Fruit fly (Drosophila melanogaster) whole organism, embryonic: ENCODE results near the gene CG6432.

Experiments used
- Adf1 ChIP-seq: fragments of 200-800 bp; sonication (Bioruptor generic); IDR thresholded peaks from 2 replicates; pipeline ENCODE4 v1.3.6; 2022; ENCODE audit warnings: missing biosample characterization, missing genetic modification characterization
- Atf3 ChIP-seq: fragments of 200-800 bp; sonication (Bioruptor generic); optimal IDR thresholded peaks from 3 replicates; lab custom pipeline; 2016; ENCODE audit warnings: missing biosample characterization, missing genetic modification characterization
- Awh ChIP-seq: fragments of 200-800 bp; sonication (Bioruptor generic); IDR thresholded peaks from 2 replicates; pipeline ENCODE4, ENCODE4 v1.3.6; 2022; ENCODE audit warnings: missing biosample characterization, missing genetic modification characterization
- CG10959 ChIP-seq: fragments of 200-800 bp; sonication (Bioruptor generic); IDR thresholded peaks from 2 replicates; pipeline ENCODE4 v1.3.6; 2022; ENCODE audit warnings: missing biosample characterization, missing genetic modification characterization
- CG11695 ChIP-seq: fragments of 200-800 bp; sonication (Bioruptor generic); IDR thresholded peaks from 3 replicates; pipeline ENCODE4 v1.3.6; 2022; ENCODE audit warnings: missing biosample characterization, missing genetic modification characterization
- CG12071 ChIP-seq: fragments of 200-800 bp; sonication (Bioruptor generic); optimal IDR thresholded peaks from 3 replicates; lab custom pipeline; 2018; ENCODE audit warnings: missing biosample characterization, mild to moderate bottlenecking, missing genetic modification characterization
- CG14441 ChIP-seq: fragments of 200-800 bp; sonication (Bioruptor generic); IDR thresholded peaks from 2 replicates; pipeline ENCODE4 v1.3.6; 2022; ENCODE audit warnings: missing biosample characterization, missing genetic modification characterization
- CG16779 ChIP-seq: fragments of 200-800 bp; sonication (Bioruptor generic); IDR thresholded peaks from 2 replicates; pipeline ENCODE4 v1.3.6; 2022; ENCODE audit warnings: missing biosample characterization, missing genetic modification characterization
- CG16815 ChIP-seq: fragments of 200-800 bp; sonication (Bioruptor generic); optimal IDR thresholded peaks from 3 replicates; lab custom pipeline; 2017; ENCODE audit warnings: missing biosample characterization, mild to moderate bottlenecking, missing genetic modification characterization
- CG17361 ChIP-seq: fragments of 200-800 bp; sonication (Bioruptor generic); IDR thresholded peaks from 3 replicates; pipeline ENCODE4 v1.3.6; 2022; ENCODE audit warnings: missing biosample characterization, missing genetic modification characterization
- CG2116 ChIP-seq: fragments of 200-800 bp; sonication (Bioruptor generic); optimal IDR thresholded peaks from 3 replicates; lab custom pipeline; 2018; ENCODE audit warnings: missing biosample characterization, mild to moderate bottlenecking, missing genetic modification characterization
- CG30020 ChIP-seq: fragments of 200-800 bp; optimal IDR thresholded peaks from 2 replicates; lab custom pipeline; 2019; ENCODE audit warnings: missing biosample characterization, mild to moderate bottlenecking, missing genetic modification characterization, moderate library complexity
- CG6854 ChIP-seq: fragments of 200-800 bp; sonication (Bioruptor generic); optimal IDR thresholded peaks from 3 replicates; lab custom pipeline; 2017; ENCODE audit warnings: missing biosample characterization, mild to moderate bottlenecking, missing genetic modification characterization
- CG7357 ChIP-seq: fragments of 200-800 bp; sonication (Bioruptor generic); IDR thresholded peaks from 3 replicates; pipeline ENCODE4 v1.3.6; 2022; ENCODE audit warnings: missing biosample characterization, missing genetic modification characterization
- CG7745 ChIP-seq: fragments of 200-800 bp; sonication (Bioruptor generic); optimal IDR thresholded peaks from 2 replicates; lab custom pipeline; 2018; ENCODE audit warnings: missing biosample characterization, mild to moderate bottlenecking, missing genetic modification characterization, moderate library complexity
- CG7786 ChIP-seq: fragments of 200-800 bp; sonication (Bioruptor generic); optimal IDR thresholded peaks from 2 replicates; lab custom pipeline; 2016; ENCODE audit warnings: missing biosample characterization, missing genetic modification characterization
- Fer2 ChIP-seq: fragments of 200-800 bp; sonication (Bioruptor generic); optimal IDR thresholded peaks from 2 replicates; lab custom pipeline; 2018; ENCODE audit warnings: missing biosample characterization, mild to moderate bottlenecking, missing genetic modification characterization, moderate library complexity
- Fer3 ChIP-seq: fragments of 200-800 bp; sonication (Bioruptor generic); optimal IDR thresholded peaks from 2 replicates; lab custom pipeline; 2018; ENCODE audit warnings: missing biosample characterization, mild to moderate bottlenecking, missing genetic modification characterization, moderate library complexity
- Hsf ChIP-seq: fragments of 200-800 bp; sonication (Bioruptor generic); optimal IDR thresholded peaks from 3 replicates; lab custom pipeline; 2016; ENCODE audit warnings: missing biosample characterization, missing genetic modification characterization
- MBD-R2 ChIP-seq: fragments of 200-800 bp; sonication (Bioruptor generic); IDR thresholded peaks from 2 replicates; pipeline ENCODE4 v1.3.6; 2022; ENCODE audit warnings: missing biosample characterization, missing genetic modification characterization
- NC2α ChIP-seq: fragments of 200-800 bp; sonication (Bioruptor generic); optimal IDR thresholded peaks from 2 replicates; lab custom pipeline; 2016; ENCODE audit warnings: missing biosample characterization, missing genetic modification characterization
- Neu2 ChIP-seq: fragments of 200-800 bp; sonication (Bioruptor generic); optimal IDR thresholded peaks from 3 replicates; lab custom pipeline; 2016; ENCODE audit warnings: missing biosample characterization, missing genetic modification characterization, borderline replicate concordance
- Nf-YC ChIP-seq: fragments of 200-800 bp; optimal IDR thresholded peaks from 3 replicates; lab custom pipeline; 2019; ENCODE audit warnings: missing biosample characterization, mild to moderate bottlenecking, missing genetic modification characterization, moderate library complexity
- Ptx1 ChIP-seq: fragments of 200-800 bp; sonication (Bioruptor generic); IDR thresholded peaks from 2 replicates; pipeline ENCODE4 v1.3.6; 2022; ENCODE audit warnings: missing biosample characterization, missing genetic modification characterization
- Sin3A ChIP-seq: fragments of >200 bp; optimal IDR thresholded peaks from 2 replicates; lab custom pipeline; 2018
- Sox102F ChIP-seq: fragments of 200-800 bp; sonication (Bioruptor generic); optimal IDR thresholded peaks from 2 replicates; lab custom pipeline; 2018; ENCODE audit warnings: missing biosample characterization, mild to moderate bottlenecking, missing genetic modification characterization, moderate library complexity
- bowl ChIP-seq: fragments of 200-800 bp; sonication (Bioruptor generic); IDR thresholded peaks from 2 replicates; pipeline ENCODE4 v1.3.6; 2022; ENCODE audit warnings: missing biosample characterization, missing genetic modification characterization
- bsh ChIP-seq, 2 experiments: fragments of 200-800 bp; sonication (Bioruptor generic); optimal IDR thresholded peaks; 2 replicates each; lab custom pipeline; 2017 to 2018; ENCODE audit warnings: mild to moderate bottlenecking in 2 of 2, missing biosample characterization in 2 of 2, missing genetic modification characterization in 2 of 2, moderate library complexity in 1 of 2
- chif ChIP-seq, 2 experiments: fragments of 200-800 bp; sonication (Bioruptor generic); optimal IDR thresholded peaks; 3 replicates each; lab custom pipeline; 2016; ENCODE audit warnings: missing biosample characterization in 2 of 2, missing genetic modification characterization in 2 of 2
- fd102C ChIP-seq: fragments of 200-800 bp; sonication (Bioruptor generic); optimal IDR thresholded peaks from 2 replicates; lab custom pipeline; 2018; ENCODE audit warnings: missing biosample characterization, mild to moderate bottlenecking, missing genetic modification characterization, moderate library complexity
- gce ChIP-seq: fragments of 200-800 bp; sonication (Bioruptor generic); IDR thresholded peaks from 3 replicates; pipeline ENCODE4 v1.3.6; 2022; ENCODE audit warnings: missing biosample characterization, missing genetic modification characterization
- gsb-n ChIP-seq: fragments of 200-800 bp; sonication (Bioruptor generic); optimal IDR thresholded peaks from 3 replicates; lab custom pipeline; 2018; ENCODE audit warnings: missing biosample characterization, mild to moderate bottlenecking, missing genetic modification characterization
- hb ChIP-seq: fragments of 200-800 bp; sonication (Bioruptor generic); IDR thresholded peaks from 3 replicates; pipeline ENCODE4 v1.3.6; 2022; ENCODE audit warnings: missing biosample characterization, missing genetic modification characterization; ENCODE audit not compliant: partially characterized antibody
- hkb ChIP-seq, 2 experiments: fragments of 200-800 bp in 1 of 2; fragments of >200 bp in 1 of 2; sonication (Bioruptor generic) in 1 of 2; IDR thresholded peaks in 1 of 2; optimal IDR thresholded peaks in 1 of 2; 2 replicates each; pipeline versions ENCODE4 v1.3.6 to Lab custom; 2017 to 2022; ENCODE audit warnings: missing biosample characterization in 1 of 2, missing genetic modification characterization in 1 of 2
- inv ChIP-seq: fragments of 200-800 bp; sonication (Bioruptor generic); IDR thresholded peaks from 2 replicates; pipeline ENCODE4 v1.3.6; 2022; ENCODE audit warnings: missing biosample characterization, missing genetic modification characterization; ENCODE audit not compliant: partially characterized antibody
- nom ChIP-seq: fragments of 200-800 bp; sonication (Bioruptor generic); optimal IDR thresholded peaks from 2 replicates; lab custom pipeline; 2017; ENCODE audit warnings: missing biosample characterization, missing genetic modification characterization, mild to moderate bottlenecking, moderate library complexity, missing genetic modification reagents
- oc ChIP-seq: fragments of 200-800 bp; sonication (Bioruptor generic); optimal IDR thresholded peaks from 2 replicates; lab custom pipeline; 2018; ENCODE audit warnings: missing biosample characterization, mild to moderate bottlenecking, missing genetic modification characterization, moderate library complexity
- org-1 ChIP-seq: fragments of 200-800 bp; sonication (Bioruptor generic); optimal IDR thresholded peaks from 2 replicates; lab custom pipeline; 2017; ENCODE audit warnings: missing biosample characterization, missing genetic modification characterization
- p53 ChIP-seq: fragments of 200-800 bp; sonication (Bioruptor generic); optimal IDR thresholded peaks from 2 replicates; lab custom pipeline; 2016; ENCODE audit warnings: missing biosample characterization, missing genetic modification characterization
- pb ChIP-seq: fragments of 200-800 bp; sonication (Bioruptor generic); optimal IDR thresholded peaks from 3 replicates; lab custom pipeline; 2016; ENCODE audit warnings: missing biosample characterization, missing genetic modification characterization
- peb ChIP-seq: fragments of 200-800 bp; sonication (Bioruptor generic); IDR thresholded peaks from 2 replicates; pipeline ENCODE4 v1.3.6; 2022; ENCODE audit warnings: missing biosample characterization, missing genetic modification characterization
- pho ChIP-seq: fragments of 200-800 bp; sonication (Bioruptor generic); optimal IDR thresholded peaks from 2 replicates; lab custom pipeline; 2016; ENCODE audit warnings: missing biosample characterization, missing genetic modification characterization
- rib ChIP-seq: fragments of 200-800 bp; sonication (Bioruptor generic); IDR thresholded peaks from 2 replicates; pipeline ENCODE4 v1.3.6; 2022; ENCODE audit warnings: missing biosample characterization, missing genetic modification characterization
- sc ChIP-seq, 3 experiments: fragments of >200 bp in 2 of 3; fragments of 200-800 bp in 1 of 3; sonication (Bioruptor generic) in 1 of 3; optimal IDR thresholded peaks; 2 replicates in 2 of 3; 3 replicates in 1 of 3; lab custom pipeline; 2017; ENCODE audit warnings: mild to moderate bottlenecking in 1 of 3, missing biosample characterization in 1 of 3, missing genetic modification characterization in 1 of 3, missing genetic modification reagents in 1 of 3
- sens-2 ChIP-seq: fragments of 200-800 bp; sonication (Bioruptor generic); IDR thresholded peaks from 2 replicates; pipeline ENCODE4 v1.3.6; 2022; ENCODE audit warnings: missing biosample characterization, missing genetic modification characterization
- sna ChIP-seq: fragments of 200-800 bp; sonication (Bioruptor generic); IDR thresholded peaks from 2 replicates; pipeline ENCODE4 v1.3.6; 2022; ENCODE audit warnings: missing biosample characterization, missing genetic modification characterization; ENCODE audit not compliant: partially characterized antibody
- sr ChIP-seq: fragments of 200-800 bp; sonication (Bioruptor generic); IDR thresholded peaks from 3 replicates; pipeline ENCODE4 v1.3.6; 2022; ENCODE audit warnings: missing biosample characterization, missing genetic modification characterization
- zf30C ChIP-seq: fragments of 200-800 bp; sonication (Bioruptor generic); optimal IDR thresholded peaks from 3 replicates; lab custom pipeline; 2018; ENCODE audit warnings: missing biosample characterization, mild to moderate bottlenecking, missing genetic modification characterization

The CG6432 gene

DNA sequence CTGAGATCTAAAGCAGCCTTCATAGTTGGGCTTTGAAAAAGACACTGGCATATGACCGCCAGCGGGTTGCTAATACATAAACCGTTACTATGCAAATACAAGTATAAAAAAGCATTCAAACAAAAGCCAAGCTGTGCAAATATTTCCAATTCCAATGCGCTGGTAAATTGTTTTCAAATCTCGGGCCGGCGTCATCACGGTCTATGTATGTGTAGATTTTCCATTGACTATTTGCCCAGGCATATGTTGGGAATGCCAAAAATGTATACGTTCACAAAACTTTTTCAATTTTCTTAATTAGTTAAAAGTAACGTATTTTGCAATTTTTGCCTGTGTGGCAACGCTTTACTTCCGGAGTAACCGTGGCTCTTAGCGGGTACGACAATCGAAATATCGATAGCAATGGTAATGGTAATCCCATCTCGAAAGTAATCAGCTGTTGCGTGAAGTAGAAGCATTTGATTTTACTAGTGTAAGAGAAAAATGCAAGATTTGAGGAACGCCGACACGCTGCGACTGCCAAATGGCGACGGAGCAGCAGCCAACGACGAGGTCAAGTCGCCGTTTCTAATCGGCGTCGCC lies 46.9 kb upstream of the CG6432 start, which contains the start of the genes CG34290 and Uck (continued):
- TF ChIP-seq org-1 (GFP tag; lab: Kevin White, UChicago) (peak; percentile 63), CG7745 (tag; lab: Kevin White, UChicago) (no peak), CG17361 (GFP tag; lab: Robert Waterston, UW) (peak; percentile 65; the same call in 2 of the 3 replicates), bsh (GFP tag; optimal IDR thresholded peaks at IDR 0.05; lab: Kevin White, UChicago) (peak in 1 of 2 experiments; percentile 61), sna (GFP tag; lab: Robert Waterston, UW) (peak; percentile 89), CG16815 (GFP tag; lab: Kevin White, UChicago) (peak; percentile 4), CG14441 (peak; percentile 50; the same call in 1 of the 2 replicates), gce (GFP tag; lab: Robert Waterston, UW) (peak; percentile 78), Neu2 (no peak), Fer3 (tag; lab: Kevin White, UChicago) (peak; percentile 82), CG7357 (GFP tag; lab: Robert Waterston, UW) (no peak), sc (optimal IDR thresholded peaks at IDR 0.05; lab: Kevin White, UChicago) (no peak), sc (GFP tag; optimal IDR thresholded peaks at IDR 0.05; lab: Kevin White, UChicago) (peak; percentile 51), gsb-n (tag; lab: Kevin White, UChicago) (peak; percentile 50), pb (peak; percentile 85), Hsf (GFP tag; lab: Kevin White, UChicago) (peak; percentile 78), Nf-YC (tag; lab: Kevin White, UChicago) (peak; percentile 59), oc (peak; percentile 48), Ptx1 (GFP tag; lab: Robert Waterston, UW) (peak; percentile 42; the same call in 1 of the 2 replicates), Adf1 (GFP tag; lab: Robert Waterston, UW) (peak; percentile 36; the same call in 1 of the 2 replicates), sr (0 out of 3 replicates have a peak, but pooled peaks have one; percentile 50), bowl (GFP tag; lab: Robert Waterston, UW) (no peak), Fer2 (peak; percentile 76), peb (0 out of 2 replicates have a peak, but pooled peaks have one; percentile 15), p53 (GFP tag; lab: Kevin White, UChicago) (peak; percentile 69), CG12071 (GFP tag; lab: Kevin White, UChicago) (peak; percentile 85), fd102C (GFP tag; lab: Kevin White, UChicago) (peak; percentile 56), CG16779 (GFP tag; lab: Robert Waterston, UW) (no peak; the same call in 1 of the 2 replicates), Sox102F (GFP tag; lab: Kevin White, UChicago) (peak; percentile 38), CG30020 (peak; percentile 36), sens-2 (GFP tag; lab: Robert Waterston, UW) (peak; percentile 38; the same call in 1 of the 2 replicates), Atf3 (GFP tag; lab: Kevin White, UChicago) (peak; percentile 25), MBD-R2 (GFP tag; lab: Robert Waterston, UW) (peak; percentile 90), hb (GFP tag; lab: Robert Waterston, UW) (peak; percentile 62; the same call in 2 of the 3 replicates), CG7786 (GFP tag; lab: Kevin White, UChicago) (peak; percentile 49), CG11695 (GFP tag; lab: Robert Waterston, UW) (peak; percentile 44; the same call in 1 of the 3 replicates), nom (peak; percentile 57), chif (GFP tag; optimal IDR thresholded peaks at IDR 0.05; lab: Kevin White, UChicago) (peak; percentile 53 to 77), NC2α (GFP tag; lab: Kevin White, UChicago) (peak; percentile 19), Sin3A (peak; percentile 62), hkb (optimal IDR thresholded peaks at IDR 0.05; lab: Kevin White, UChicago) (no peak), hkb (GFP tag; IDR thresholded peaks at IDR 0.05; lab: Robert Waterston, UW) (peak; percentile 78), CG2116 (GFP tag; lab: Kevin White, UChicago) (peak; percentile 95), zf30C (GFP tag; lab: Kevin White, UChicago) (peak; percentile 39), CG10959 (GFP tag; lab: Robert Waterston, UW) (peak; percentile 30; the same call in 1 of the 2 replicates), Awh (GFP tag; lab: Robert Waterston, UW) (no peak), CG6854 (GFP tag; lab: Kevin White, UChicago) (peak; percentile 84), rib (GFP tag; lab: Robert Waterston, UW) (no peak), inv (GFP tag; lab: Robert Waterston, UW) (peak; percentile 66; the same call in 1 of the 2 replicates), pho (GFP tag; lab: Kevin White, UChicago) (peak; percentile 63)
